Worm (Caenorhabditis elegans) whole organism, early embryonic: ENCODE results near the gene T09B9.1.

Experiments used
- aly-1 ChIP-seq: sonication (generic microtip); optimal IDR thresholded peaks from 2 replicates; lab custom pipeline; 2016; ENCODE audit warnings: missing genetic modification characterization, missing compliant biosample characterization
- ceh-13 ChIP-seq: fragments of 200-800 bp; sonication (Bioruptor generic); optimal IDR thresholded peaks from 2 replicates; lab custom pipeline; 2018; ENCODE audit warnings: mild to moderate bottlenecking, missing genetic modification characterization, missing compliant biosample characterization
- flt-1 ChIP-seq: fragments of 200-800 bp; sonication (Bioruptor generic); IDR thresholded peaks from 2 replicates; pipeline ENCODE4 v1.3.6; 2022; ENCODE audit warnings: missing genetic modification characterization, missing compliant biosample characterization
- pes-1 ChIP-seq: fragments of 200-800 bp; sonication (Bioruptor generic); IDR thresholded peaks from 2 replicates; pipeline ENCODE4 v1.3.6; 2022; ENCODE audit warnings: missing genetic modification reagents, missing genetic modification characterization, missing compliant biosample characterization
- sea-1 ChIP-seq: fragments of 200-800 bp; sonication (Bioruptor generic); conservative IDR thresholded peaks from 2 replicates; pipeline ENCODE4 v1.3.6; 2022; ENCODE audit warnings: missing genetic modification characterization, missing compliant biosample characterization
- tbx-37 ChIP-seq: fragments of 200-800 bp; sonication (Bioruptor generic); conservative IDR thresholded peaks from 2 replicates; pipeline ENCODE4 v1.3.6; 2022; ENCODE audit warnings: missing genetic modification reagents, missing genetic modification characterization, missing compliant biosample characterization

DNA sequence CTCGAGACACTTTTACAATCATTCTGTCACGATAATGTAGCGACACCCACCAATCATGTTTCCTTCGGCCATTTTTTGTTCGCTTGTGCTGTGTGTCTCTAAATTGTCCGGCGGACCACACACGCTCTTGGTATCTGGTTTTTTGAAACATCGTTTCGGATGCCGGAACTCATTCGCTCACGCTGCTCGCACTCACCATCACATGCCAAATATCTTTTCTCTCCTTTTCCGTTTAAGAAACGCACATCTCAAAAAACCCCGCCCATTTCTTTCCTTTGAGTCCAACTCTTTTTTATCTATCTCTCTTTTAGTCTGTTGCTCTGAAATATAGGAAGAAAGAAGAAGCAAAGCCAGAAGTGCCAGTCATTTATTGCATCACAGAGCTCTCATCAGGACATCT, 41.5 kb downstream of the T09B9.1 start, which contains the start of gene F36G3.3:
- TF ChIP-seq flt-1 (GFP tag; lab: Robert Waterston, UW) (no peak), sea-1 (GFP tag; lab: Robert Waterston, UW) (no peak), aly-1 (tag; lab: Kevin White, UChicago) (no peak), ceh-13 (no peak), tbx-37 (GFP tag; lab: Robert Waterston, UW) (no peak), pes-1 (GFP tag; lab: Robert Waterston, UW) (no peak)
